Worm (Caenorhabditis elegans) whole organism, late embryonic: ENCODE data around the gene str-180.

Source experiments
- ama-1 ChIP-seq: fragments of 150-350 bp; optimal IDR thresholded peaks from 2 replicates; lab custom pipeline; 2014
- ets-4 ChIP-seq: sonication (generic microtip); optimal IDR thresholded peaks from 2 replicates; lab custom pipeline; 2016; ENCODE audit warnings: missing genetic modification characterization, missing compliant biosample characterization
- gmeb-2 ChIP-seq: sonication (generic microtip); optimal IDR thresholded peaks from 2 replicates; lab custom pipeline; 2016; ENCODE audit warnings: missing genetic modification characterization, inconsistent platforms, missing compliant biosample characterization
- nfya-1 ChIP-seq: sonication (generic microtip); optimal IDR thresholded peaks from 2 replicates; lab custom pipeline; 2017; ENCODE audit warnings: missing genetic modification characterization, mild to moderate bottlenecking, missing compliant biosample characterization, antibody characterized with exemption, moderate library complexity
- sdc-2 ChIP-seq: sonication (generic microtip); optimal IDR thresholded peaks from 2 replicates; lab custom pipeline; 2016; ENCODE audit warnings: missing genotype, missing genetic modification characterization, missing compliant biosample characterization
- unc-86 ChIP-seq: sonication (generic microtip); optimal IDR thresholded peaks from 2 replicates; lab custom pipeline; 2016; ENCODE audit warnings: missing genetic modification characterization, missing compliant biosample characterization

ce11 chrV:6702692-6703091 lies 34.1 kb upstream of the str-180 start, which contains the start of gene era-1:
- TF ChIP-seq unc-86 (tag; lab: Kevin White, UChicago): no peak
- TF ChIP-seq sdc-2 (tag; lab: Kevin White, UChicago): no peak
- TF ChIP-seq nfya-1 (tag; lab: Kevin White, UChicago): no peak
- TF ChIP-seq ama-1: no peak
- TF ChIP-seq ets-4 (tag; lab: Kevin White, UChicago): no peak
- no peak for TF ChIP-seq gmeb-2
